Fruit fly (Drosophila melanogaster): ENCODE data around the gene CG13982.

DNA sequence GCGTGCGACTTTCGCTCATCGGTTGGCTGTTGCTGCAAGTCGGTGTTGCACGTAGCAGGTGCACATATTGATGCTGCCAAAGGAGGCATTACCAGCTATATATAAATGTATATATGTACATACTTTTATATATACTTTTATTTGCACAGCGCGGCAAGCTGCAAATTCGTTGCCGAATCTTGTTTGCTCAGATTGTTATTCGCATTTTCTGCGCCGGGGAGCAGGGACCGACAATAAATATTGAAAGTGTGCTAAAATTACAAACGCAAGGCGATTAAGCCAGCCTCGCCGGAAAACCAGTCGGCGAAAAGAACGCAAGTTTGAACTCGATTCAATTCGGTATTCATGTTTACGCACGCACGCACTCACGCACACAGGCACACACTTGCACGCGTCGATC is 52.7 kb downstream of the CG13982 start:
- TF ChIP-seq foxo (GFP tag; optimal IDR thresholded peaks at IDR 0.05), result no peak
- TF ChIP-seq Abd-B (GFP tag; optimal IDR thresholded peaks at IDR 0.05), result no peak
- no peak for TF ChIP-seq Vsx2 (GFP tag; optimal IDR thresholded peaks at IDR 0.05; ENCODE audit: partially characterized antibody)
- no peak for TF ChIP-seq psq (GFP tag; optimal IDR thresholded peaks at IDR 0.05)
- no peak for TF ChIP-seq N (GFP tag; optimal IDR thresholded peaks at IDR 0.05)
- no peak for TF ChIP-seq jim (GFP tag; optimal IDR thresholded peaks at IDR 0.05)
- TF ChIP-seq usp (GFP tag; optimal IDR thresholded peaks at IDR 0.05), result no peak
- no peak for TF ChIP-seq sage (GFP tag; optimal IDR thresholded peaks at IDR 0.05)

Data from whole organism, wandering third instar larva.